Fruit fly (Drosophila melanogaster): ENCODE results near the gene CG13046.

DNA sequence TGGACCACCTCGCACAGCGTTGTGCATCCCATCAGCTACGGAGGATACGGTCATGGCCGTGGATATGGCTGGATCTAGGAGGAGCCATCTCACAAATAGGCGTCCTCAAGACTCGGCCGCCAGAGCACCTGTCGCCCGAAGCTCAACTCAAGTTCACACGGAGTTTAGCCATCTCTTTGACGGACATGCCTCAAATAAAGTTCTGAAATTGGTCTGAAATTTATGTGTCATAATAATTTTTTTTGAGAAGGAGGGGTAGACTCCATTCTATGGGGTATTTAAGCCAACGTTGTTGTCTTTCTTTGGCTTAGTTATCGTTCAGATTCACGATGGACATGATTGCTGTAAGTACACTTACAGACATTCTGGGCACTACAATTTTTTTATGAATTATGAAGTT, 25.2 kb downstream of the CG13046 start, which contains the start of gene CG13070:
- TF ChIP-seq CG4496 (GFP tag; IDR thresholded peaks at IDR 0.05) (no peak), CG12605 (GFP tag; IDR thresholded peaks at IDR 0.05) (no peak), EcR (GFP tag; optimal IDR thresholded peaks at IDR 0.05) (no peak), Ets98B (GFP tag; IDR thresholded peaks at IDR 0.05) (no peak), gl (tag; optimal IDR thresholded peaks at IDR 0.05) (no peak), rn (GFP tag; IDR thresholded peaks at IDR 0.05) (no peak)
